Worm (Caenorhabditis elegans) whole organism, L4 larva: ENCODE data around the gene F01D5.8.

Source experiments
- egl-27 ChIP-seq: sonication (generic microtip); optimal IDR thresholded peaks from 3 replicates; lab custom pipeline; 2017; ENCODE audit warnings: missing biosample characterization, missing genetic modification reagents, missing genetic modification characterization
- fkh-10 ChIP-seq: fragments of 150-350 bp; optimal IDR thresholded peaks from 2 replicates; lab custom pipeline; 2014; ENCODE audit warnings: missing biosample characterization, missing genetic modification reagents, missing genetic modification characterization
- nhr-6 ChIP-seq: fragments of 150-350 bp; optimal IDR thresholded peaks from 2 replicates; lab custom pipeline; 2014; ENCODE audit warnings: missing biosample characterization, missing genetic modification characterization

DNA sequence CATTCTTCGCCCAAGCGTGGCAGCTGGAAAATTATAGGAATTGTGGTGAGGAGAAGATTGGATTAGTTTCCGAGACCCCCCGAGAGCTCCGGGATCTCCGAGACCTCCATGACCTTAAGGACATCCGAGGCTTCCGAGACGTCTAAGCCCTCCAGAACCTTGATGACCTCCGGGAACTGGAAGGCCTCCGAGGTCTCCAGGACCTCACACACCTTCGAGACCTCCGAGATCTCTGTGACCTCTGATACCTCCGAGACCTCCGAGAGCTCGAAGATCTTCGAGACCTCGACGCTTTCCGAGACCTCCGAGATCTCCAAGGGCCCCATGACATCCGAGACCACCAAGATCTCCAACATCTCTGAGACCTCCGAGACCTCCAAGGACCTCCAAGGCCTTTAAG lies 28.3 kb upstream of the F01D5.8 start:
- TF ChIP-seq egl-27, result no peak
- no peak for TF ChIP-seq fkh-10 (GFP tag; lab: Kevin White, UChicago)
- TF ChIP-seq nhr-6 (tag; lab: Kevin White, UChicago), result no peak
